Worm (Caenorhabditis elegans) whole organism, midembryonic: ENCODE results near the gene F13D12.5.

Experiments
- T22C8.4 ChIP-seq: fragments of 200-800 bp; sonication (Bioruptor generic); IDR thresholded peaks from 2 replicates; pipeline ENCODE4 v1.3.6; 2022; ENCODE audit warnings: missing genetic modification characterization, missing compliant biosample characterization
- cog-1 ChIP-seq: sonication (generic microtip); optimal IDR thresholded peaks from 2 replicates; lab custom pipeline; 2016; ENCODE audit warnings: missing genetic modification characterization, missing compliant biosample characterization
- flt-1 ChIP-seq: fragments of 200-800 bp; sonication (Bioruptor generic); IDR thresholded peaks from 2 replicates; pipeline ENCODE4 v1.3.6; 2022; ENCODE audit warnings: missing genetic modification characterization, missing compliant biosample characterization
- klf-2 ChIP-seq: fragments of 200-800 bp; sonication (Bioruptor generic); conservative IDR thresholded peaks from 2 replicates; pipeline ENCODE4 v1.3.6; 2022; ENCODE audit warnings: missing genetic modification reagents, missing genetic modification characterization, missing compliant biosample characterization
- med-1 ChIP-seq: sonication (generic microtip); optimal IDR thresholded peaks from 2 replicates; lab custom pipeline; 2017; ENCODE audit warnings: missing genetic modification characterization, mild to moderate bottlenecking, missing compliant biosample characterization, antibody characterized with exemption, missing genetic modification reagents; ENCODE audit not compliant: insufficient read depth
- ref-1 ChIP-seq: fragments of 200-800 bp; sonication (Bioruptor generic); conservative IDR thresholded peaks from 2 replicates; pipeline ENCODE4 v1.3.6; 2022; ENCODE audit warnings: missing genetic modification reagents, missing genetic modification characterization, missing compliant biosample characterization
- tab-1 ChIP-seq: fragments of 200-800 bp; sonication (Bioruptor generic); IDR thresholded peaks from 2 replicates; pipeline ENCODE4 v1.3.6; 2022; ENCODE audit warnings: missing genetic modification characterization, missing compliant biosample characterization
- ztf-23 ChIP-seq: fragments of 200-800 bp; sonication (Bioruptor generic); IDR thresholded peaks from 2 replicates; pipeline ENCODE4 v1.3.6; 2022; ENCODE audit warnings: missing genetic modification reagents, missing genetic modification characterization, missing compliant biosample characterization

DNA sequence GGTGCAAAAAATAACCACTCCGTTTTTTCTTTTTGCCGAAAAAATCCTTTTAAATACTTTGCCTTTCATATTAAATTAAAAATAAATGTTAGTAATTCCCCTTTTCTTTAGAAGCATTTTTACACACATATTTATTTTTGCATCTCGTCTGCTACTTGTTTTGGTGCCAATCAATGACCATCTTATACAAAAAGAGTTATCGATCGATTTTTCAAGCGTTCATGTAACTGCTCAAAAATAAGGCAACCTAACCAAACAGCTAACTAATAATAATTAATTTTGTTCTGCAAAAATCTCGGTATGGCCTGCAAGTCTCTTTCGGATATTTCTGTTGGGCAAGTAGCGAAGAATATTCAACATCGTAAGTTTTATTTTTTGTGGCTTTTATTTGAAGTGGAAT, 39.9 kb downstream of the F13D12.5 start, which contains the start of gene F44E5.2:
- TF ChIP-seq flt-1 (GFP tag; lab: Robert Waterston, UW) (no peak), cog-1 (tag; lab: Kevin White, UChicago) (no peak), med-1 (no peak), ref-1 (GFP tag; lab: Robert Waterston, UW) (no peak), tab-1 (GFP tag; lab: Robert Waterston, UW) (no peak), klf-2 (GFP tag; lab: Robert Waterston, UW) (no peak), ztf-23 (GFP tag; lab: Robert Waterston, UW) (no peak), T22C8.4 (GFP tag; lab: Robert Waterston, UW) (no peak)
